Fruit fly (Drosophila melanogaster) whole organism: ENCODE measurements around the gene CG5555.

ENCODE experiments used
- Dll ChIP-seq: fragments of >200 bp; optimal IDR thresholded peaks from 2 replicates; lab custom pipeline; 2017
- psq ChIP-seq: fragments of >200 bp; optimal IDR thresholded peaks from 2 replicates; lab custom pipeline; 2017

dm6 chr3R:19132146-19132833, 48.0 kb downstream of the CG5555 start, which contains the start of gene Cyp12a5:
- TF ChIP-seq Dll (lab: Kevin White, UChicago) (no peak), psq (no peak)
